Fruit fly (Drosophila melanogaster) S2 (cell line): ENCODE measurements around the gene Edem2.

Experiments used
- CG8478 ChIP-seq: fragments of >200 bp; optimal IDR thresholded peaks from 2 replicates; lab custom pipeline; 2018
- CTCF ChIP-seq, 2 experiments: fragments of >200 bp; optimal IDR thresholded peaks; 2 replicates each; lab custom pipeline; 2018

DNA sequence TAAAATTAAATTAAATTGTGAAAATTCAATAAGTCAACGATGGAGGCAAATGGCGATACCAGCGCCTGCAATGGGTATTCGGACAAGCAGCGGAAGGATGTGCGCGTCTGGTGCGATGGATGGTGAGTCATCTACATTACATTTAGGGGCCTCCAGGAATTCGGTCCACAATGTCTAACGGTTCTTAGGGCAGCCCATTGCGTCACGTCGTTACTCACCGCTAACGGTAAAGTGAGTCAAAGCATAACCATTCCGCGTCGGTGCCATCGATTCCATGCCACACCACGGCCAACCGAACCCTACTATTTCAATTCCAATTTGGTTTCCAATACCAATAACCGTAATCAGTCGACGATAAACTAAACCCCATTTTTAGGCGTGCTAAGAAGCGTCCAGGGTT lies 12.2 kb downstream of the Edem2 start:
- TF ChIP-seq CTCF (optimal IDR thresholded peaks at IDR 0.05; lab: Kevin White, UChicago) (no peak), CG8478 (no peak)
